Fruit fly (Drosophila melanogaster) whole organism, embryonic: ENCODE results near the gene Gr28a.
A peak's percentile ranks its signal among the peaks of the same experiment; 100 is the strongest.

Experiments
- BEAF-32 ChIP-seq: fragments of 200-800 bp; sonication (Bioruptor generic); optimal IDR thresholded peaks from 3 replicates; lab custom pipeline; 2017; ENCODE audit warnings: missing biosample characterization, missing genetic modification characterization, mild to moderate bottlenecking, moderate library complexity, missing genetic modification reagents
- CG10565 ChIP-seq: fragments of 200-800 bp; sonication (Bioruptor generic); optimal IDR thresholded peaks from 3 replicates; lab custom pipeline; 2016; ENCODE audit warnings: missing biosample characterization, mild to moderate bottlenecking, missing genetic modification characterization
- CG11093 ChIP-seq: fragments of 200-800 bp; sonication (Bioruptor generic); IDR thresholded peaks from 3 replicates; pipeline ENCODE4 v1.3.6; 2022; ENCODE audit warnings: missing biosample characterization, missing genetic modification characterization
- CG11504 ChIP-seq: fragments of 200-800 bp; sonication (Bioruptor generic); optimal IDR thresholded peaks from 3 replicates; lab custom pipeline; 2019; ENCODE audit warnings: missing biosample characterization, mild to moderate bottlenecking, missing genetic modification characterization, moderate library complexity
- CG1233 ChIP-seq: fragments of 200-800 bp; sonication (Bioruptor generic); optimal IDR thresholded peaks from 4 replicates; lab custom pipeline; 2018; ENCODE audit warnings: missing biosample characterization, mild to moderate bottlenecking, missing genetic modification characterization
- CG13287 ChIP-seq: fragments of 200-800 bp; sonication (Bioruptor generic); IDR thresholded peaks from 2 replicates; pipeline ENCODE4 v1.3.6; 2022; ENCODE audit warnings: missing biosample characterization, missing genetic modification characterization; ENCODE audit not compliant: partially characterized antibody
- CG16815 ChIP-seq: fragments of 200-800 bp; sonication (Bioruptor generic); optimal IDR thresholded peaks from 3 replicates; lab custom pipeline; 2017; ENCODE audit warnings: missing biosample characterization, mild to moderate bottlenecking, missing genetic modification characterization
- CG18764 ChIP-seq: fragments of 200-800 bp; sonication (Bioruptor generic); optimal IDR thresholded peaks from 3 replicates; lab custom pipeline; 2016; ENCODE audit warnings: missing biosample characterization, missing genetic modification characterization
- CG2712 ChIP-seq: fragments of 200-800 bp; optimal IDR thresholded peaks from 3 replicates; lab custom pipeline; 2019; ENCODE audit warnings: missing biosample characterization, mild to moderate bottlenecking, missing genetic modification characterization, moderate library complexity
- CG30431 ChIP-seq: fragments of 200-800 bp; sonication (Bioruptor generic); optimal IDR thresholded peaks from 2 replicates; lab custom pipeline; 2017; ENCODE audit warnings: missing biosample characterization, missing genetic modification characterization
- CG31365 ChIP-seq: fragments of 200-800 bp; sonication (Bioruptor generic); optimal IDR thresholded peaks from 2 replicates; lab custom pipeline; 2018; ENCODE audit warnings: missing biosample characterization, mild to moderate bottlenecking, missing genetic modification characterization
- CG4617 ChIP-seq: fragments of 200-800 bp; sonication (Bioruptor generic); optimal IDR thresholded peaks from 3 replicates; lab custom pipeline; 2016; ENCODE audit warnings: missing biosample characterization, missing genetic modification characterization, borderline replicate concordance
- CG6791 ChIP-seq: fragments of 200-800 bp; sonication (Bioruptor generic); IDR thresholded peaks from 3 replicates; pipeline ENCODE4 v1.3.6; 2022; ENCODE audit warnings: missing biosample characterization, missing genetic modification characterization; ENCODE audit not compliant: partially characterized antibody
- CG7745 ChIP-seq: fragments of 200-800 bp; sonication (Bioruptor generic); optimal IDR thresholded peaks from 2 replicates; lab custom pipeline; 2018; ENCODE audit warnings: missing biosample characterization, mild to moderate bottlenecking, missing genetic modification characterization, moderate library complexity
- CHES-1-like ChIP-seq: fragments of 200-800 bp; sonication (Bioruptor generic); optimal IDR thresholded peaks from 2 replicates; lab custom pipeline; 2016; ENCODE audit warnings: missing biosample characterization, missing genetic modification characterization
- Dp ChIP-seq: fragments of 200-800 bp; sonication (Bioruptor generic); optimal IDR thresholded peaks from 2 replicates; lab custom pipeline; 2018; ENCODE audit warnings: missing biosample characterization, mild to moderate bottlenecking, missing genetic modification characterization, moderate library complexity
- Drgx ChIP-seq: fragments of 200-800 bp; sonication (Bioruptor generic); IDR thresholded peaks from 2 replicates; pipeline ENCODE4 v1.3.6; 2022; ENCODE audit warnings: missing biosample characterization, missing genetic modification characterization
- Ets65A ChIP-seq: fragments of 200-800 bp; sonication (Bioruptor generic); peaks from one replicate; lab custom pipeline; 2016; ENCODE audit warnings: missing biosample characterization, missing genetic modification characterization
- Ets97D ChIP-seq: fragments of 200-800 bp; sonication (Bioruptor generic); optimal IDR thresholded peaks from 3 replicates; lab custom pipeline; 2016; ENCODE audit warnings: missing biosample characterization, missing genetic modification characterization
- Jarid2 ChIP-seq: fragments of 200-800 bp; sonication (Bioruptor generic); optimal IDR thresholded peaks from 3 replicates; lab custom pipeline; 2017; ENCODE audit warnings: mild to moderate bottlenecking, missing biosample characterization, missing genetic modification reagents, missing genetic modification characterization
- MBD-R2 ChIP-seq: fragments of 200-800 bp; sonication (Bioruptor generic); IDR thresholded peaks from 2 replicates; pipeline ENCODE4 v1.3.6; 2022; ENCODE audit warnings: missing biosample characterization, missing genetic modification characterization
- MESR4 ChIP-seq: fragments of 200-800 bp; sonication (Bioruptor generic); optimal IDR thresholded peaks from 2 replicates; lab custom pipeline; 2018; ENCODE audit warnings: missing biosample characterization, mild to moderate bottlenecking, missing genetic modification characterization, moderate library complexity
- Med ChIP-seq: fragments of 200-800 bp; sonication (Bioruptor generic); peaks from one replicate; lab custom pipeline; 2016; ENCODE audit warnings: missing biosample characterization, missing genetic modification characterization, mild to moderate bottlenecking, inconsistent platforms, moderate library complexity
- Nf-YA ChIP-seq: fragments of 200-800 bp; sonication (Bioruptor generic); IDR thresholded peaks from 2 replicates; pipeline ENCODE4 v1.3.6; 2022; ENCODE audit warnings: missing biosample characterization, missing genetic modification characterization
- Ravus ChIP-seq: fragments of 200-800 bp; sonication (Bioruptor generic); IDR thresholded peaks from 2 replicates; pipeline ENCODE4 v1.3.6; 2022; ENCODE audit warnings: missing biosample characterization, missing genetic modification characterization
- Side ChIP-seq: fragments of 200-800 bp; sonication (Bioruptor generic); optimal IDR thresholded peaks from 2 replicates; lab custom pipeline; 2016; ENCODE audit warnings: missing biosample characterization, missing genetic modification characterization
- Spps ChIP-seq: fragments of 200-800 bp; sonication (Bioruptor generic); optimal IDR thresholded peaks from 2 replicates; lab custom pipeline; 2018; ENCODE audit warnings: missing biosample characterization, mild to moderate bottlenecking, missing genetic modification characterization
- Taf1 ChIP-seq: fragments of 200-800 bp; sonication (Bioruptor generic); IDR thresholded peaks from 2 replicates; pipeline ENCODE4 v1.3.6; 2022; ENCODE audit warnings: missing biosample characterization, missing genetic modification characterization
- abd-A ChIP-seq: fragments of 200-800 bp; sonication (Bioruptor generic); optimal IDR thresholded peaks from 3 replicates; lab custom pipeline; 2019; ENCODE audit warnings: missing biosample characterization, mild to moderate bottlenecking, missing genetic modification characterization, moderate library complexity
- disco-r ChIP-seq: fragments of 200-800 bp; sonication (Bioruptor generic); optimal IDR thresholded peaks from 2 replicates; lab custom pipeline; 2016; ENCODE audit warnings: missing biosample characterization, missing genetic modification characterization
- eve ChIP-seq, 2 experiments: fragments of >200 bp; optimal IDR thresholded peaks; 2 replicates each; lab custom pipeline; 2017; ENCODE audit warnings: missing biosample characterization in 2 of 2, missing genetic modification characterization in 2 of 2
- ftz-f1 ChIP-seq: fragments of 200-800 bp; sonication (Bioruptor generic); optimal IDR thresholded peaks from 2 replicates; lab custom pipeline; 2016; ENCODE audit warnings: missing biosample characterization, missing genetic modification characterization
- gfzf ChIP-seq: fragments of 200-800 bp; sonication (Bioruptor generic); optimal IDR thresholded peaks from 2 replicates; lab custom pipeline; 2016; ENCODE audit warnings: missing biosample characterization, mild to moderate bottlenecking, missing genetic modification characterization, moderate library complexity
- h ChIP-seq: fragments of >200 bp; optimal IDR thresholded peaks from 2 replicates; lab custom pipeline; 2017
- lmd ChIP-seq: fragments of 200-800 bp; sonication (Bioruptor generic); IDR thresholded peaks from 2 replicates; pipeline ENCODE4 v1.3.6; 2022; ENCODE audit warnings: missing biosample characterization, missing genetic modification characterization
- lov ChIP-seq, 2 experiments: fragments of 200-800 bp in 1 of 2; fragments of >200 bp in 1 of 2; sonication (Bioruptor generic) in 1 of 2; IDR thresholded peaks in 1 of 2; optimal IDR thresholded peaks in 1 of 2; 2 replicates in 1 of 2; 3 replicates in 1 of 2; pipeline versions ENCODE4 v1.3.6 to Lab custom; 2017 to 2022; ENCODE audit warnings: missing biosample characterization in 1 of 2, missing genetic modification characterization in 1 of 2
- pfk ChIP-seq: fragments of 200-800 bp; sonication (Bioruptor generic); optimal IDR thresholded peaks from 2 replicates; lab custom pipeline; 2018; ENCODE audit warnings: missing biosample characterization, mild to moderate bottlenecking, missing genetic modification characterization, moderate library complexity
- pnt ChIP-seq: fragments of 200-800 bp; sonication (Bioruptor generic); optimal IDR thresholded peaks from 3 replicates; lab custom pipeline; 2016; ENCODE audit warnings: missing biosample characterization, missing genetic modification characterization
- pzg ChIP-seq: fragments of 200-800 bp; sonication (Bioruptor generic); optimal IDR thresholded peaks from 3 replicates; lab custom pipeline; 2018; ENCODE audit warnings: missing biosample characterization, mild to moderate bottlenecking, missing genetic modification characterization, moderate library complexity
- row ChIP-seq: fragments of 200-800 bp; sonication (Bioruptor generic); IDR thresholded peaks from 3 replicates; pipeline ENCODE4 v1.3.6; 2022; ENCODE audit warnings: missing biosample characterization, missing genetic modification characterization
- salm ChIP-seq: fragments of 200-800 bp; sonication (Bioruptor generic); optimal IDR thresholded peaks from 2 replicates; lab custom pipeline; 2018; ENCODE audit warnings: missing biosample characterization, mild to moderate bottlenecking, missing genetic modification characterization
- sim ChIP-seq: fragments of 200-800 bp; sonication (Bioruptor generic); IDR thresholded peaks from 2 replicates; pipeline ENCODE4 v1.3.6; 2022; ENCODE audit warnings: missing biosample characterization, missing genetic modification characterization
- slou ChIP-seq: fragments of 200-800 bp; sonication (Bioruptor generic); optimal IDR thresholded peaks from 3 replicates; lab custom pipeline; 2016; ENCODE audit warnings: missing biosample characterization, missing genetic modification characterization
- sna ChIP-seq: fragments of 200-800 bp; sonication (Bioruptor generic); IDR thresholded peaks from 2 replicates; pipeline ENCODE4 v1.3.6; 2022; ENCODE audit warnings: missing biosample characterization, missing genetic modification characterization; ENCODE audit not compliant: partially characterized antibody
- stwl ChIP-seq: fragments of 200-800 bp; sonication (Bioruptor generic); optimal IDR thresholded peaks from 3 replicates; lab custom pipeline; 2018; ENCODE audit warnings: missing biosample characterization, mild to moderate bottlenecking, missing genetic modification characterization, moderate library complexity
- trem ChIP-seq: fragments of 200-800 bp; optimal IDR thresholded peaks from 3 replicates; lab custom pipeline; 2019; ENCODE audit warnings: missing biosample characterization, mild to moderate bottlenecking, missing genetic modification characterization, moderate library complexity
- yki ChIP-seq: fragments of >200 bp; optimal IDR thresholded peaks from 3 replicates; lab custom pipeline; 2018

Gr28a gene

DNA sequence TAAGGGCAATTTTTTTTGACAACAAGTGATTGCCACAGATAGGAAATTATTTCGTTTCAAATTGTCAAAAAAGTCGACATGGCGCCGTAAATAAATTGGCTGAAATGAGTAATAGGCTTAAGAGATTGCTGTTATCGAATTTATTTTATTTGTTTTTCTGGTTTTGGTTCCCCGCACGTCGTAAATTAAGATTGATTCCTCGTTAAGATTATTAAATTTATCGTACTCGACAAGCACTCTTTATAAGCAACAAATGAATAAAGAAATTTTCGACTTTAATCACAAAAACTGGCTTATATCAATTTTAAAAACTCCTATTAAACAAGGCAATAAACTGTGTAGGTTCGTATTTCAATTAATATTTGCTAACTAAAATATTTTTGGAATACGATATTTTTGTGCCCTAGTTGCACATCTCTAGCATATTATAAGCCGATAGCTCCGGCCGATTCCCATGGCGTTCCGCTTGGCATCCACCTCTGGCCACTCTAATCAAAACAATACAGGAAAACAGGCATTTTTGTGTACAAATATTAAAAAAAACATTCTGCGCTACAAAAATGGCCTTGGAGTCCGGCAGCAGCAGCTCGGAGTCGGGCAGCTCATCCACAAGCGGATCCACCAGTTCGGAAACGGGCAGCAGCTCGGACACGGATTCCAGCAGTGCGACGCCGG, 41.9 kb downstream of the Gr28a start, which contains the start of gene chm (continued):
- no peak for TF ChIP-seq eve (GFP tag; optimal IDR thresholded peaks at IDR 0.05; lab: Kevin White, UChicago)
- TF ChIP-seq CG7745 (tag; lab: Kevin White, UChicago), result no peak
- TF ChIP-seq h (lab: Kevin White, UChicago), result no peak
- TF ChIP-seq CHES-1-like (GFP tag; lab: Kevin White, UChicago), result peak; percentile 88
- no peak for TF ChIP-seq Drgx
- TF ChIP-seq CG6791, result peak; percentile 92
- TF ChIP-seq lov (optimal IDR thresholded peaks at IDR 0.05; lab: Kevin White, UChicago), result no peak
- TF ChIP-seq lov (GFP tag; IDR thresholded peaks at IDR 0.05; lab: Robert Waterston, UW), result no peak

DNA sequence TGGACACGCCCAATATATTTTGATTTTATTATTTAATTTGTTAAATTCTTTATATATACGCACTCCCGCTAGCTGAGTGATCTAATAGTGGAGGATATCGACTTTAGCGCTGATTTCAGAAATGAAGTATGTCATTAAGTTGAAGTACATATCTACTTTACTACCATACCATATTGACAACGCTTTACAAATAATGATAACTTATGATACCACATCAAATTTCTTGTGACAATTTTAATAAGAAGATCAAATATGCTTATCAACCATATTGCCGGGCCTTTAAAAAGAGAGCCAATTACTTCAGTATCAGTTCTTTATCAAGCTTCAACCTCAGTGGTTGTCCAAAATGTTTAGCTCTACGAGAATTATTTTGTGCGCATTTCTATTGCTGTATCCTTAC, 43.4 kb downstream of the Gr28a start, which contains the start of gene CG15818:
Gene CG15818, plus strand, starts transcription at position 301 of the 400 bp plus-strand sequence.
- TF ChIP-seq Ets97D (GFP tag; lab: Kevin White, UChicago), result no peak
- TF ChIP-seq Ets65A, result no peak
- TF ChIP-seq CG18764 (GFP tag; lab: Kevin White, UChicago), result no peak
- TF ChIP-seq yki (lab: Kevin White, UChicago), result no peak
- no peak for TF ChIP-seq ftz-f1
- TF ChIP-seq Med (GFP tag; lab: Kevin White, UChicago), result no peak

DNA sequence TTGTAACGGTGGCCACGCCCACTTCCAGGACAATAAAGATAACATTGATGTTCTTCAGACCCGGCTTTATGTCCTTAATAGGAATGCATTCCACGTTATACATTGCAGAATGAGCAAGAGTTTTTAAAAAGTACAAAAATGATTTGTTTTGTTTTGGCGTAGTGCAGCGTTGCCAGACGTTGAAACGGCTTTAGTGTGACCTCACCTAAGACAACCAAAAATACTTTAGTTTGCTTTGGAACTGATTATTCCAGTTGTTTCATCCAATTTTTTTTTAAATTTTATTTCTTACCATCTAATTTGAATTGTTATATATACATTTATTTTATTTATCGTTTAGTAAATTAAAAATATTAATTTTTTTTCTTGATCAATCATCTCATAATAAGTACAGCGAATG, 44.4 kb downstream of the Gr28a start, which contains the start of gene CG5181:
Gene CG5181, minus strand, starts transcription at position 208 of the 400 bp plus-strand sequence.
- TF ChIP-seq Ravus, result no peak
- peak; percentile 32 for TF ChIP-seq CG11504 (tag; lab: Kevin White, UChicago)
- no peak for TF ChIP-seq CG10565 (GFP tag; lab: Kevin White, UChicago)
- no peak for TF ChIP-seq sna (GFP tag; lab: Robert Waterston, UW)
- TF ChIP-seq Taf1 (GFP tag; lab: Robert Waterston, UW), result no peak
- no peak for TF ChIP-seq slou (GFP tag; lab: Kevin White, UChicago)
- TF ChIP-seq CG18764 (GFP tag; lab: Kevin White, UChicago), result no peak
- TF ChIP-seq gfzf (GFP tag; lab: Kevin White, UChicago), result peak; percentile 63
- TF ChIP-seq BEAF-32 (GFP tag; lab: Kevin White, UChicago), result peak; percentile 10
- no peak for TF ChIP-seq lmd
- TF ChIP-seq sim (GFP tag; lab: Robert Waterston, UW), result no peak
- no peak for TF ChIP-seq CG31365 (tag; lab: Kevin White, UChicago)
- no peak for TF ChIP-seq Nf-YA (GFP tag; lab: Robert Waterston, UW)
- no peak for TF ChIP-seq abd-A
- peak; percentile 32; the same call in 1 of the 2 replicates for TF ChIP-seq CG13287 (GFP tag; lab: Robert Waterston, UW)
- TF ChIP-seq Dp (GFP tag; lab: Kevin White, UChicago), result peak; percentile 18
- TF ChIP-seq row (GFP tag; lab: Robert Waterston, UW), result peak; percentile 69
- TF ChIP-seq pfk, result peak; percentile 50
- peak; percentile 25 for TF ChIP-seq MESR4 (GFP tag; lab: Kevin White, UChicago)
- no peak for TF ChIP-seq pnt (GFP tag; lab: Kevin White, UChicago)
- no peak for TF ChIP-seq CG1233 (GFP tag; lab: Kevin White, UChicago)
- TF ChIP-seq MBD-R2 (GFP tag; lab: Robert Waterston, UW), result peak; percentile 80
- TF ChIP-seq Spps (tag; lab: Kevin White, UChicago), result no peak
- peak; percentile 86 for TF ChIP-seq stwl (tag; lab: Kevin White, UChicago)
- peak; percentile 34 for TF ChIP-seq CG4617
- TF ChIP-seq CG16815 (GFP tag; lab: Kevin White, UChicago), result no peak
- no peak for TF ChIP-seq disco-r (GFP tag; lab: Kevin White, UChicago)
- TF ChIP-seq CG2712, result peak; percentile 1
- no peak for TF ChIP-seq salm (tag; lab: Kevin White, UChicago)
- TF ChIP-seq CG11093, result no peak
- peak; percentile 35 for TF ChIP-seq trem (tag; lab: Kevin White, UChicago)
- no peak for TF ChIP-seq Side (GFP tag; lab: Kevin White, UChicago)
- TF ChIP-seq CG30431 (GFP tag; lab: Kevin White, UChicago), result no peak
- no peak for TF ChIP-seq Jarid2 (GFP tag; lab: Kevin White, UChicago)
- TF ChIP-seq pzg (GFP tag; lab: Kevin White, UChicago), result peak; percentile 46
